Fruit fly (Drosophila melanogaster) whole organism, embryonic: Measurements from ENCODE around the gene cv-c.

ENCODE experiments used
- Abd-B ChIP-seq: fragments of 200-800 bp; sonication (Bioruptor generic); optimal IDR thresholded peaks from 2 replicates; lab custom pipeline; 2018; ENCODE audit warnings: missing biosample characterization, mild to moderate bottlenecking, missing genetic modification characterization, moderate library complexity
- Asciz ChIP-seq: fragments of 200-800 bp; sonication (Bioruptor generic); optimal IDR thresholded peaks from 2 replicates; lab custom pipeline; 2017; ENCODE audit warnings: missing biosample characterization, mild to moderate bottlenecking, missing genetic modification characterization, missing genetic modification reagents
- CG10209 ChIP-seq: fragments of 200-800 bp; sonication (Bioruptor generic); optimal IDR thresholded peaks from 3 replicates; lab custom pipeline; 2017; ENCODE audit warnings: missing biosample characterization, mild to moderate bottlenecking, missing genetic modification characterization, missing genetic modification reagents
- CG11504 ChIP-seq: fragments of 200-800 bp; sonication (Bioruptor generic); optimal IDR thresholded peaks from 3 replicates; lab custom pipeline; 2019; ENCODE audit warnings: missing biosample characterization, mild to moderate bottlenecking, missing genetic modification characterization, moderate library complexity
- CG11696 ChIP-seq: fragments of 200-800 bp; sonication (Bioruptor generic); IDR thresholded peaks from 2 replicates; pipeline ENCODE4 v1.3.6; 2022; ENCODE audit warnings: missing biosample characterization, missing genetic modification characterization
- CG12155 ChIP-seq: fragments of 200-800 bp; sonication (Bioruptor generic); optimal IDR thresholded peaks from 3 replicates; lab custom pipeline; 2016; ENCODE audit warnings: missing biosample characterization, missing genetic modification characterization
- CG14667 ChIP-seq: fragments of 200-800 bp; sonication (Bioruptor generic); IDR thresholded peaks from 2 replicates; pipeline ENCODE4 v1.3.6; 2022; ENCODE audit warnings: missing biosample characterization, missing genetic modification characterization
- CG14965 ChIP-seq: fragments of 200-800 bp; sonication (Bioruptor generic); optimal IDR thresholded peaks from 2 replicates; lab custom pipeline; 2016; ENCODE audit warnings: missing biosample characterization, missing genetic modification characterization, borderline replicate concordance
- CG15269 ChIP-seq: fragments of 200-800 bp; sonication (Bioruptor generic); optimal IDR thresholded peaks from 2 replicates; lab custom pipeline; 2018; ENCODE audit warnings: missing biosample characterization, mild to moderate bottlenecking, missing genetic modification characterization, moderate library complexity
- CG1603 ChIP-seq: fragments of 200-800 bp; sonication (Bioruptor generic); optimal IDR thresholded peaks from 2 replicates; lab custom pipeline; 2019; ENCODE audit warnings: missing biosample characterization, mild to moderate bottlenecking, missing genetic modification characterization, moderate library complexity
- CG17612 ChIP-seq: fragments of 200-800 bp; sonication (Bioruptor generic); IDR thresholded peaks from 2 replicates; pipeline ENCODE4 v1.3.6; 2022; ENCODE audit warnings: missing biosample characterization, missing genetic modification characterization
- CG18262 ChIP-seq: fragments of 200-800 bp; optimal IDR thresholded peaks from 3 replicates; lab custom pipeline; 2019; ENCODE audit warnings: missing biosample characterization, mild to moderate bottlenecking, missing genetic modification characterization, moderate library complexity
- CG31441 ChIP-seq: fragments of 200-800 bp; sonication (Bioruptor generic); IDR thresholded peaks from 2 replicates; pipeline ENCODE4 v1.3.6; 2022; ENCODE audit warnings: missing biosample characterization, missing genetic modification characterization
- CG7786 ChIP-seq: fragments of 200-800 bp; sonication (Bioruptor generic); optimal IDR thresholded peaks from 2 replicates; lab custom pipeline; 2016; ENCODE audit warnings: missing biosample characterization, missing genetic modification characterization
- CG7928 ChIP-seq: fragments of 200-800 bp; sonication (Bioruptor generic); optimal IDR thresholded peaks from 2 replicates; lab custom pipeline; 2017; ENCODE audit warnings: missing biosample characterization, mild to moderate bottlenecking, missing genetic modification characterization
- CG8290 ChIP-seq, 3 experiments: fragments of 200-800 bp; sonication (Bioruptor generic); optimal IDR thresholded peaks; 2 replicates each; lab custom pipeline; 2016 to 2019; ENCODE audit warnings: missing biosample characterization in 3 of 3, missing genetic modification characterization in 3 of 3, mild to moderate bottlenecking in 2 of 3, moderate library complexity in 1 of 3
- CG8359 ChIP-seq: fragments of 200-800 bp; sonication (Bioruptor generic); optimal IDR thresholded peaks from 2 replicates; lab custom pipeline; 2017; ENCODE audit warnings: missing biosample characterization, mild to moderate bottlenecking, missing genetic modification characterization, borderline replicate concordance
- D ChIP-seq, 2 experiments: fragments of 200-800 bp in 1 of 2; fragments of >200 bp in 1 of 2; sonication (Bioruptor generic) in 1 of 2; optimal IDR thresholded peaks; 2 replicates in 1 of 2; 3 replicates in 1 of 2; lab custom pipeline; 2017; ENCODE audit warnings: mild to moderate bottlenecking in 1 of 2, missing biosample characterization in 1 of 2, missing genetic modification characterization in 1 of 2, missing genetic modification reagents in 1 of 2
- Dp ChIP-seq: fragments of 200-800 bp; sonication (Bioruptor generic); optimal IDR thresholded peaks from 2 replicates; lab custom pipeline; 2018; ENCODE audit warnings: missing biosample characterization, mild to moderate bottlenecking, missing genetic modification characterization, moderate library complexity
- Ets65A ChIP-seq: fragments of 200-800 bp; sonication (Bioruptor generic); peaks from one replicate; lab custom pipeline; 2016; ENCODE audit warnings: missing biosample characterization, missing genetic modification characterization
- Hr39 ChIP-seq: fragments of >200 bp; optimal IDR thresholded peaks from 2 replicates; lab custom pipeline; 2017
- Hr51 ChIP-seq, 2 experiments: fragments of 200-800 bp; sonication (Bioruptor generic); optimal IDR thresholded peaks; 2 replicates in 1 of 2; 3 replicates in 1 of 2; lab custom pipeline; 2016 to 2018; ENCODE audit warnings: missing biosample characterization in 2 of 2, missing genetic modification characterization in 2 of 2, mild to moderate bottlenecking in 1 of 2, moderate library complexity in 1 of 2
- Lhr ChIP-seq: fragments of 200-800 bp; sonication (Bioruptor generic); optimal IDR thresholded peaks from 3 replicates; lab custom pipeline; 2017; ENCODE audit warnings: mild to moderate bottlenecking, missing biosample characterization, missing genetic modification reagents, missing genetic modification characterization
- MBD-R2 ChIP-seq: fragments of 200-800 bp; sonication (Bioruptor generic); IDR thresholded peaks from 2 replicates; pipeline ENCODE4 v1.3.6; 2022; ENCODE audit warnings: missing biosample characterization, missing genetic modification characterization
- Mrtf ChIP-seq: fragments of 200-800 bp; sonication (Bioruptor generic); IDR thresholded peaks from 3 replicates; pipeline ENCODE4 v1.3.6; 2022; ENCODE audit warnings: missing biosample characterization, missing genetic modification characterization
- NC2α ChIP-seq: fragments of 200-800 bp; sonication (Bioruptor generic); optimal IDR thresholded peaks from 2 replicates; lab custom pipeline; 2016; ENCODE audit warnings: missing biosample characterization, missing genetic modification characterization
- Sox102F ChIP-seq: fragments of 200-800 bp; sonication (Bioruptor generic); optimal IDR thresholded peaks from 2 replicates; lab custom pipeline; 2018; ENCODE audit warnings: missing biosample characterization, mild to moderate bottlenecking, missing genetic modification characterization, moderate library complexity
- Taf1 ChIP-seq: fragments of 200-800 bp; sonication (Bioruptor generic); IDR thresholded peaks from 2 replicates; pipeline ENCODE4 v1.3.6; 2022; ENCODE audit warnings: missing biosample characterization, missing genetic modification characterization
- Xrp1 ChIP-seq: fragments of 200-800 bp; sonication (Bioruptor generic); IDR thresholded peaks from 2 replicates; pipeline ENCODE4 v1.3.6; 2022; ENCODE audit warnings: missing biosample characterization, missing genetic modification characterization
- ash1 ChIP-seq: fragments of 200-800 bp; sonication (Bioruptor generic); optimal IDR thresholded peaks from 2 replicates; lab custom pipeline; 2018; ENCODE audit warnings: missing biosample characterization, mild to moderate bottlenecking, missing genetic modification characterization
- cg ChIP-seq: fragments of 200-800 bp; sonication (Bioruptor generic); optimal IDR thresholded peaks from 3 replicates; lab custom pipeline; 2019; ENCODE audit warnings: missing biosample characterization, mild to moderate bottlenecking, missing genetic modification characterization, moderate library complexity
- disco-r ChIP-seq: fragments of 200-800 bp; sonication (Bioruptor generic); optimal IDR thresholded peaks from 2 replicates; lab custom pipeline; 2016; ENCODE audit warnings: missing biosample characterization, missing genetic modification characterization
- gem ChIP-seq: fragments of 200-800 bp; sonication (Bioruptor generic); optimal IDR thresholded peaks from 2 replicates; lab custom pipeline; 2019; ENCODE audit warnings: missing biosample characterization, mild to moderate bottlenecking, missing genetic modification characterization, moderate library complexity
- kni ChIP-seq: fragments of 200-800 bp; sonication (Bioruptor generic); optimal IDR thresholded peaks from 3 replicates; lab custom pipeline; 2017; ENCODE audit warnings: mild to moderate bottlenecking, missing biosample characterization, missing genetic modification reagents, missing genetic modification characterization
- lilli ChIP-seq: fragments of 200-800 bp; sonication (Bioruptor generic); optimal IDR thresholded peaks from 3 replicates; lab custom pipeline; 2016; ENCODE audit warnings: missing biosample characterization, missing genetic modification characterization
- luna ChIP-seq: fragments of 200-800 bp; sonication (Bioruptor generic); optimal IDR thresholded peaks from 2 replicates; lab custom pipeline; 2016; ENCODE audit warnings: missing biosample characterization, missing genetic modification characterization
- mirr ChIP-seq: fragments of 200-800 bp; sonication (Bioruptor generic); optimal IDR thresholded peaks from 3 replicates; lab custom pipeline; 2018; ENCODE audit warnings: missing biosample characterization, mild to moderate bottlenecking, missing genetic modification characterization
- pan ChIP-seq, 4 experiments: fragments of >200 bp in 3 of 4; fragments of 200-800 bp in 1 of 4; sonication (Bioruptor generic) in 1 of 4; optimal IDR thresholded peaks in 3 of 4; IDR thresholded peaks in 1 of 4; 2 replicates each; pipeline versions ENCODE4 v1.3.6 to Lab custom; 2017 to 2022; ENCODE audit warnings: missing biosample characterization in 2 of 4, missing genetic modification characterization in 2 of 4, mixed read lengths in 1 of 4
- psq ChIP-seq: fragments of 200-800 bp; sonication (Bioruptor generic); optimal IDR thresholded peaks from 2 replicates; lab custom pipeline; 2017; ENCODE audit warnings: missing biosample characterization, missing genetic modification characterization
- row ChIP-seq: fragments of 200-800 bp; sonication (Bioruptor generic); IDR thresholded peaks from 3 replicates; pipeline ENCODE4 v1.3.6; 2022; ENCODE audit warnings: missing biosample characterization, missing genetic modification characterization
- scrt ChIP-seq: fragments of 200-800 bp; sonication (Bioruptor generic); optimal IDR thresholded peaks from 2 replicates; lab custom pipeline; 2018; ENCODE audit warnings: missing biosample characterization, mild to moderate bottlenecking, missing genetic modification characterization, moderate library complexity
- sens ChIP-seq: fragments of 200-800 bp; sonication (Bioruptor generic); peaks from one replicate; lab custom pipeline; 2016; ENCODE audit warnings: missing biosample characterization, missing genetic modification characterization
- so ChIP-seq: fragments of 200-800 bp; sonication (Bioruptor generic); IDR thresholded peaks from 3 replicates; pipeline ENCODE4 v1.3.6; 2022; ENCODE audit warnings: missing biosample characterization, missing genetic modification characterization
- unpg ChIP-seq: fragments of 200-800 bp; sonication (Bioruptor generic); optimal IDR thresholded peaks from 3 replicates; lab custom pipeline; 2018; ENCODE audit warnings: missing biosample characterization, mild to moderate bottlenecking, missing genetic modification characterization, moderate library complexity
- vvl ChIP-seq: fragments of 200-800 bp; sonication (Bioruptor generic); IDR thresholded peaks from 2 replicates; pipeline ENCODE4 v1.3.6; 2022; ENCODE audit warnings: missing biosample characterization, missing genetic modification characterization
- zfh2 ChIP-seq: fragments of 200-800 bp; sonication (Bioruptor generic); optimal IDR thresholded peaks from 2 replicates; lab custom pipeline; 2016; ENCODE audit warnings: missing biosample characterization, missing genetic modification characterization

The cv-c gene

DNA sequence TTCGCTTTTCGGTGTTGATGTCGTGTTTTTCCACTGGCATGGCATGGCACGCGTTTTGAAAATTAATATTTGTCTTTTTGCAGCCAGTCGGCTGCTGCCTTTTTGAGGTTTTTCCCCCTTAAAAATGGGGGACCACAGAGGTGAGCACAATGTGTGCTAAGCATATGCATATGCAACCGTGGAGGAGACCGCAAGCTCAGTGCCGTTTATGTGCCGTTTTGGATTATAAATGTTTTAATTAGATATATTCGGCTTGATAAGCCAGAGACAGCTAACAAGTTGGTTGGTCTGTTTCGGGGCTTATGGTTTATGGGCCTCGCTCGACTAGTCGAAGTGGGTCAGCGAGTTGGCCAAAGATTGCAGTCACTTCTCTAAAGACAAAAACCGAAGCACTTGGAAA lies 66.6 kb downstream of the cv-c start (continued):
- TF ChIP-seq luna (GFP tag; lab: Kevin White, UChicago) (no peak), CG10209 (GFP tag; lab: Kevin White, UChicago) (no peak), ash1 (no peak), vvl (GFP tag; lab: Robert Waterston, UW) (peak; percentile 73), Hr51 (GFP tag; optimal IDR thresholded peaks at IDR 0.05; lab: Kevin White, UChicago) (no peak), Ets65A (GFP tag; lab: Kevin White, UChicago) (peak; percentile 27), CG31441 (GFP tag; lab: Robert Waterston, UW) (no peak), Lhr (GFP tag; lab: Kevin White, UChicago) (no peak), CG15269 (peak; percentile 53), NC2α (GFP tag; lab: Kevin White, UChicago) (no peak), kni (peak; percentile 3), Mrtf (GFP tag; lab: Robert Waterston, UW) (no peak), CG17612 (GFP tag; lab: Robert Waterston, UW) (no peak), Taf1 (no peak), CG12155 (GFP tag; lab: Kevin White, UChicago) (no peak), mirr (GFP tag; lab: Kevin White, UChicago) (no peak)

DNA sequence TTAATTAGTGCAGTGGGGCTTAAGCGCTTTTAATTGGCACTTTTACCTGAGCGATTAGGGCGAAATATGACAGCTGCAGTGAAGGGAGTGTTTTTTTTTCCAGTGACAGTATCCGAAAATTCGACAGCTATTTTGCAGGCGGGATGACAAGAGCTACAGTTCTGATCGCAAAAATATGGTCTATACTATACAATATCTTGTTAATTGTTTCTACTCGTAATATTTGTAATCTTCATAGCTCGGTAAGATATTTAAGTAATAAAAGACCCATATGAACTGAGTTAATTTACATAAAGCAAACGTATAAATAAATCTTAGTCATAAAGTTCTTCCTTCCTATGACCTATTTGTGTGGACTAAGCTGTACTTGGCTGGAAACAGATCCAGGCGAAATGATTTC lies 67.2 kb downstream of the cv-c start:
- TF ChIP-seq CG18262 (no peak), Sox102F (GFP tag; lab: Kevin White, UChicago) (peak; percentile 21), unpg (GFP tag; lab: Kevin White, UChicago) (peak; percentile 15), row (GFP tag; lab: Robert Waterston, UW) (peak; percentile 23; the same call in 2 of the 3 replicates), zfh2 (no peak), CG8359 (GFP tag; lab: Kevin White, UChicago) (no peak), Asciz (GFP tag; lab: Kevin White, UChicago) (peak; percentile 7), MBD-R2 (GFP tag; lab: Robert Waterston, UW) (no peak), Hr51 (GFP tag; optimal IDR thresholded peaks at IDR 0.05; lab: Kevin White, UChicago) (peak in 1 of 2 experiments; percentile 14), sens (GFP tag; lab: Kevin White, UChicago) (peak; percentile 40), CG8290 (GFP tag; optimal IDR thresholded peaks at IDR 0.05; lab: Kevin White, UChicago) (no peak), CG8290 (tag; optimal IDR thresholded peaks at IDR 0.05; lab: Kevin White, UChicago) (no peak), gem (tag; lab: Kevin White, UChicago) (peak; percentile 29), CG31441 (GFP tag; lab: Robert Waterston, UW) (0 out of 2 replicates have a peak, but pooled peaks have one; percentile 18), Xrp1 (GFP tag; lab: Robert Waterston, UW) (peak; percentile 5; the same call in 1 of the 2 replicates), CG11504 (tag; lab: Kevin White, UChicago) (peak; percentile 18), CG11696 (GFP tag; lab: Robert Waterston, UW) (peak; percentile 51; the same call in 1 of the 2 replicates)

DNA sequence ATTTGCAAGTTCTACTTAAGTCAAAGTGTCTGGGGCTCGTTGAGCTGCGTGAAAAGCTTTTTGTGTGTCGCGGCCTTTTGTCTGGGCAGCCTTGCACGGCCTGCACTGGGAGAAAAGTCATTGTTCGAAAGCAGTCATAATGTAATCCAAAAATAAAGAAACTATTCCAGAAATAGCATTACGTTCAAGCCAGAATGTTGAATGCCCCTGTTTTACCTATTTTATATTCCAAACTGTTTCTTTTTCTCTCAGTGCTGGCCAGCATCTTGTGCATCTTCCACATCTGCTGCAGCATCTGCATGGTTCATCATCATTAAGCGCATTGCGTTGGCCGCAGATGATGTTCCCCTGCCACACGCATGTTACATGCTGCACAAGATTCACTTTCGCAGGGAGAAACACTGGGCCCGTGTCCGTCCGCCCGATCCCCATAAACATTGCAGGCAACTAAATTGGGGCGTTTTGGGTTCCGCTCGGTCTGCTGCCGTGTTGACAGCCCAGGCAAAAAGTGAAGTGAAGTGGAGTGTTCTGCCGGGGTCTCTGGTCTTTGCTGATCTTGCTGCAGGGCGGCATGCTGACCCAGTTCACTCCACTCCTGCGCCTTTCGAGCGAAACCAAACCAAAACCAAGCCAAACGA lies 68.0 kb downstream of the cv-c start:
- TF ChIP-seq lilli (peak; percentile 35), pan (optimal IDR thresholded peaks at IDR 0.05; lab: Kevin White, UChicago) (no peak), pan (GFP tag; optimal IDR thresholded peaks at IDR 0.05 in 1 of 2, IDR thresholded peaks at IDR 0.05 in 1 of 2) (peak in 1 of 2 experiments; percentile 62), D (optimal IDR thresholded peaks at IDR 0.05; lab: Kevin White, UChicago) (no peak), D (GFP tag; optimal IDR thresholded peaks at IDR 0.05; lab: Kevin White, UChicago) (peak; percentile 62), Dp (no peak), Abd-B (GFP tag; lab: Kevin White, UChicago) (peak; percentile 58), Hr39 (lab: Kevin White, UChicago) (no peak), so (peak; percentile 43; the same call in 1 of the 3 replicates), CG1603 (tag; lab: Kevin White, UChicago) (peak; percentile 74), CG14667 (GFP tag; lab: Robert Waterston, UW) (no peak; the same call in 1 of the 2 replicates), CG7786 (peak; percentile 49), psq (no peak), Xrp1 (GFP tag; lab: Robert Waterston, UW) (peak; percentile 77), CG14965 (GFP tag; lab: Kevin White, UChicago) (peak; percentile 3), scrt (GFP tag; lab: Kevin White, UChicago) (no peak), cg (no peak), disco-r (GFP tag; lab: Kevin White, UChicago) (no peak), CG7928 (no peak)
